Worm (Caenorhabditis elegans): Measurements from ENCODE around the gene spp-2.

The spp-2 gene

DNA sequence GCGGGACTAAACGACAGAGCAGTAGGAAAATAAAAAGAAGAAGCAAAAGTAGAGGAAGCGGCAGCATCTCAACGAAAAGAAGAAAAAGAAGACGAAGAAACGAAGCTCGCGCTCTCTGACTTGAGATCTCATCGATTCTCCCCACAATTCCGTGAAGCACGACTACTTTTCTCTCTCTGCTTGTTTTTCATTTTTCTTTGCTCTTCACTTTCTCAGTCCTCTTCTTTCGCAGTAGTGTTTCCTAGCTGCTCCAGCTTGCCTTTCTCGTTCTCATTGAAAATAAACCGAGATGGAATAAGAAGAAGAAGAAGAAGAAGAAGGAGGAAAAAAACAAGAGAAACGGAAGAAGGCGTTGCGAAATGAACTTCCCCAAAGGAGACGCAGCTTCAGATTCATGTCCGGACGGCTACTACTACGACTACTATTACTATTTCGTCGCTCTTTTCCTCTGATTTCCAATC, 31.9 kb downstream of the spp-2 start (continued):
- TF ChIP-seq C34B4.2 (tag; optimal IDR thresholded peaks at IDR 0.05) (no peak), ztf-11 (tag; optimal IDR thresholded peaks at IDR 0.05) (no peak), mep-1 (tag; optimal IDR thresholded peaks at IDR 0.05) (peak; percentile 41), mab-9 (GFP tag; IDR thresholded peaks at IDR 0.05) (no peak)

DNA sequence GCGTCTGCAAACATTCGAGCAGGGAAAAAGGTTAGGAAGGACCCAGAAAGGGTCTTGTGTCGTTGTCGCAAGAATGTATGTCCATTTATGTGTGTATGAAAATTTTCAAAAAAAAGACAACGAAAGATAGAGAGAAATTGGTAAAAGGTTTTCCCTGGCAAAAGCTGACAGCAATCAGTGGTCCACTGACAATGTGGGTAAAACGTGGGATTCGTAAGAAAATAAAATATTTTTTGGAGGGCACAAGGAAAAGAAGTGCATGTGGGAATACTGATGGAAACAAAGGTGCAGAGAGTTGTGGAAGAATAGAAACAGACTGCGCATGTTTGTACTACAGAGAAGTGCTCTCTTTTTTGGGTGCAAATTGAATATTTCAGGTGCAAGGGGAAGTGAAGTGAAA, 33.5 kb downstream of the spp-2 start:
- TF ChIP-seq elt-3 (tag; optimal IDR thresholded peaks at IDR 0.05) (no peak), ets-5 (GFP tag; IDR thresholded peaks at IDR 0.05) (no peak), lin-35 (GFP tag; optimal IDR thresholded peaks at IDR 0.05) (no peak), pax-3 (tag; optimal IDR thresholded peaks at IDR 0.05) (no peak), ceh-88 (GFP tag; IDR thresholded peaks at IDR 0.05) (no peak), nhr-85 (tag) (no peak), efl-1 (optimal IDR thresholded peaks at IDR 0.05) (no peak), efl-1 (GFP tag; optimal IDR thresholded peaks at IDR 0.05 in 1 of 2) (no peak)

DNA sequence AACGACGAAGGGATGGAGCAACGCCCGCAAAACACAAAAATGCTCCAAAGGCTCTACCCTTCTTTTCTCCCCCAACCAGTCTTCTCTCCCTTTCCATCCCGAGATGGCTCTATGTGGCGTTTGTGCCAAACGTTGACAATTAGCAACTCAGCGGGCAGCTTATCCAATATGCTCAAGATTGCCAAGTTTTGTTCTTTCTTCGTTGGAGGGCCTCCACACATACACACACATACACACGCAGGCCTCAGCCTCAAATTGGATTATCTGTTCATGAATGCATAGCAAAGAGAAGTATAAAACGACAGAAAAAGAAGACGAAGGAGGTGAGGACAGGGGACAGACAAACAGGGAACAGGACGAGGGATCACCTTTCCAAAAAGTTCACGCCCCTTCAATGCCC, 35.3 kb downstream of the spp-2 start:
- peak; percentile 27 for TF ChIP-seq ceh-8 (GFP tag; optimal IDR thresholded peaks at IDR 0.05)
- peak; percentile 74 for TF ChIP-seq lin-14 (GFP tag; optimal IDR thresholded peaks at IDR 0.05)
- TF ChIP-seq pqm-1 (tag; optimal IDR thresholded peaks at IDR 0.05): no peak
- no peak for TF ChIP-seq irx-1 (tag; optimal IDR thresholded peaks at IDR 0.05)
- no peak for TF ChIP-seq C16A3.4 (tag; optimal IDR thresholded peaks at IDR 0.05)
- peak in 1 of 3 experiments; percentile 12 for TF ChIP-seq ceh-82 (tag; optimal IDR thresholded peaks at IDR 0.05)
- no peak for TF ChIP-seq unc-86 (tag; optimal IDR thresholded peaks at IDR 0.05)
- no peak for TF ChIP-seq nhr-28 (tag; optimal IDR thresholded peaks at IDR 0.05)

DNA sequence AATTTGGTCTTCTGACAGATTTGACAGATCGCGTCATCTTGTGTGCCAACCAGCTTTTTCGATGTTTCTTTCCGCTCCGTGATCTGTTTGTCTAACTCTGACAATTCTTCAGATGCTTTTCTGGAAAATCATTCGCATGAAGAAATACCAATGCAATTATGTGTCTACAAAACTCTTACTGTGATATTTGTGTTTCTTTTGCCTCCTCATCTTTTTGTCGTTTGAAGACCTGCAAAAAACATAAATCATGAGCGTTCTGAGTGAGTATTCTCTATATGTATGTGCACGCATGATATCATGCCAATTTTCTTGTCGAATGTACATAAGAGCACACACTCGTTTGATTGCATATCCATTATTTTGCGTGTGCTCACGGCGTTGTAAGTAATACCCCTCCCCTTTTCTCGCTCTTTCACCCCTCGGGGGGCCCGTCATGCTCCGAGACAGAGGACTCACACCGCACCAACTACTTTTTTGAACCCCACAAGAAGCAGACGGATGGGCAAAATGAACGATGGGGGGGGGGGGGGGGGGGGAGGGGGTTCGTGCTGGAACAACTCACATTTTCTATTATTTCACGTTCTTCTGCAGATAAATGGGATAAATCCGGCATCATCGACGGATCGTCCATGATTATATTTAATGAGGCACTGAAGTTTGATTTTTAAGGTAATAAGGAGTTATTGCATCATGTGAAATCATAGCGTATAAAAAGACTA, 36.8 kb downstream of the spp-2 start, which contains the start of gene unc-10:
unc-10 (minus strand) TSS at position 652 of the 719 bp plus-strand sequence.
- TF ChIP-seq dsc-1 (tag; optimal IDR thresholded peaks at IDR 0.05): no peak
- no peak for TF ChIP-seq nhr-76 (tag; optimal IDR thresholded peaks at IDR 0.05)
- no peak for TF ChIP-seq efl-1 (optimal IDR thresholded peaks at IDR 0.05)
- TF ChIP-seq efl-1 (GFP tag; optimal IDR thresholded peaks at IDR 0.05 in 1 of 2): no peak
- TF ChIP-seq snu-23 (GFP tag; optimal IDR thresholded peaks at IDR 0.05): no peak
- no peak for TF ChIP-seq snpc-4 (tag; optimal IDR thresholded peaks at IDR 0.05)

DNA sequence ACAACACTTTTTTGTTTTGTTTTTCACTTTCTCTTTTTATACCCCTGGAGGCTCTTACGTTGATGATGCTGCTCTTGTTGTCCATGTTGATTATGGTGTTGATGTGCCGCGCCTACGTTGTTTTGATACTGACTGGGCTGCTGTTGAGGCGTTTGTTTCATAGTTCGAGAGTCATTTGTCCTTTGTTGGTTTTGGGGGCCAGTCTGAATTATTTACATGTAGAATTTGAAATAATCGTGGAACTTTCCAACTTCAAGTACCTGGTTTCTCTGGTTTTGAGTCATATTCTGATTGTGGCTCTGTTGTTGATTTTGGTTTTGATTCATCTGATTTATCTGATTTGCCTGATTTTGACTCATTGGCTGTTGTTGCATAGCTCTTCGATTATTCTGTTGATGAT, 38.5 kb downstream of the spp-2 start:
- no peak for TF ChIP-seq nhr-47 (tag; optimal IDR thresholded peaks at IDR 0.05)
- TF ChIP-seq nhr-11 (tag; optimal IDR thresholded peaks at IDR 0.05): no peak
- TF ChIP-seq elt-3 (tag; optimal IDR thresholded peaks at IDR 0.05): no peak
- TF ChIP-seq hlh-4 (tag; optimal IDR thresholded peaks at IDR 0.05): no peak
- TF ChIP-seq sptf-1 (tag; optimal IDR thresholded peaks at IDR 0.05): no peak
- TF ChIP-seq ceh-82 (tag; optimal IDR thresholded peaks at IDR 0.05): no peak
- no peak for TF ChIP-seq C34B4.2 (tag; optimal IDR thresholded peaks at IDR 0.05)
- TF ChIP-seq mab-9 (GFP tag; IDR thresholded peaks at IDR 0.05): no peak

DNA sequence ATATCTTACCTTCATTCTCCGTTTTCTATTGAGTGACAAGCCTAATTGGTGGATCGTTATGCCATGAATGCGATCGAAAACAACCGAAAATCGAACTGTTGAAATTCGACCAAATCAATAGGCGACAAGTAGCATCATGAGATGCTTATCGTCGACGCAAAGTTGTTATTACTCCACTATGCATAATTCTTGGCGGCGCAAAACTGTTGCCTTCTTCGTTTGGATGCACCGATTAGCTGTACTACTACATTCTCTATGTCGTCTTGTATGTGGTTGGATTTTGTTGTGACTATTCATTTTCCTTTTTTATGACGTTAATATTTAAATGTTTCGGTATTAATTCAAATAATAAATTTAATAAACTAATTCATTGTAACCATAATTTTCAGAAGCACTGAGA, 44.6 kb downstream of the spp-2 start, which contains the start of gene F46H5.11:
F46H5.11 (minus strand) TSS at position 101 of the 400 bp plus-strand sequence.
- TF ChIP-seq fos-1 (tag; optimal IDR thresholded peaks at IDR 0.05) (no peak), zip-4 (GFP tag; optimal IDR thresholded peaks at IDR 0.05) (no peak), tbx-2 (tag; optimal IDR thresholded peaks at IDR 0.05) (no peak), fkh-4 (tag; optimal IDR thresholded peaks at IDR 0.05; ENCODE audit: borderline replicate concordance) (no peak), nhr-19 (GFP tag; conservative IDR thresholded peaks at IDR 0.05) (no peak)
